Worm (Caenorhabditis elegans): ENCODE results near the gene K05F1.13.

Gene K05F1.13

DNA sequence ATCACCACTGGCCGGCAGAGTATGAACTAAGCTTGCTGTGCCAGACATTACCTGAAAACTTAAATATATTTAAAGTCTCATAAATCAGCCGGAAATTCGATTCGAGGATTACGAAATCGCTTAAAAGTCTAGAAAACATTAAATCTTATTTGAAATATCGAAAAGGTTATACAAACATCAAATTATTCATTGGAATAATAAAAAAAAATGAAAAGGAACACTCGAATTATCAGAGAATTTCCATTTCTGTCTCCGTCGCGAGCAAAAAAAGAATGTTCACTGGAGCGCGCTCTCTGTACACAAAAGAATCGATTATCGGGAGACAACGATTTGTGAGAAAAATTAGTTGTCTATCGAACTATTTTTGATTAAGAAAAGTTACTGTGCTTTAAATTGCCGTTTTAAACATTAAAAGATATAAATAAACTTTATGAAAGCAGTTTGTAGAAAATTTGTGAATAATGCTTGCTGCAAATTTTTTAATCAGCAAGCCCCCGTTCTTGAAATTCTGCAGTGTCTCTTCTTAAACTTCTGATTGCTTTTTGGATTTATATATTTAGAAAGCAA is 47.3 kb downstream of the K05F1.13 start, which contains the start of gene fzo-1 (continued):
- peak; percentile 59 for TF ChIP-seq rnt-1 (tag; optimal IDR thresholded peaks at IDR 0.05)
- TF ChIP-seq ttx-3 (tag; optimal IDR thresholded peaks at IDR 0.05): no peak
- peak; percentile 68 for TF ChIP-seq ztf-16 (tag; optimal IDR thresholded peaks at IDR 0.05)
- TF ChIP-seq pag-3 (tag; optimal IDR thresholded peaks at IDR 0.05; ENCODE audit: borderline replicate concordance): peak; percentile 75
- peak; percentile 95 for TF ChIP-seq tbx-2 (tag; optimal IDR thresholded peaks at IDR 0.05)
- TF ChIP-seq npax-4 (tag; optimal IDR thresholded peaks at IDR 0.05): peak; percentile 16
- TF ChIP-seq hlh-6 (tag; optimal IDR thresholded peaks at IDR 0.05): no peak
- peak; percentile 15 for TF ChIP-seq unc-86 (tag; optimal IDR thresholded peaks at IDR 0.05)
- no peak for TF ChIP-seq ceh-45 (GFP tag; IDR thresholded peaks at IDR 0.05)
- TF ChIP-seq eyg-1 (tag; optimal IDR thresholded peaks at IDR 0.05): peak; percentile 67
- peak; percentile 68 for TF ChIP-seq sdc-2 (tag; optimal IDR thresholded peaks at IDR 0.05)
- peak; percentile 88 for TF ChIP-seq ceh-14 (tag; optimal IDR thresholded peaks at IDR 0.05)
- TF ChIP-seq K09A11.1 (tag; optimal IDR thresholded peaks at IDR 0.05; ENCODE audit: insufficient read depth): no peak
- peak; percentile 97 for TF ChIP-seq ceh-2 (tag; optimal IDR thresholded peaks at IDR 0.05)
- TF ChIP-seq ceh-34 (tag; optimal IDR thresholded peaks at IDR 0.05): peak; percentile 75
- TF ChIP-seq hlh-8 (tag; optimal IDR thresholded peaks at IDR 0.05): peak; percentile 92
- peak; percentile 80 for TF ChIP-seq F13H6.1 (tag; optimal IDR thresholded peaks at IDR 0.05)
- no peak for TF ChIP-seq fkh-10 (GFP tag; optimal IDR thresholded peaks at IDR 0.05)

ce11 chrII:5838453-5838852 is 49.5 kb downstream of the K05F1.13 start, which contains the start of gene ZK1248.15:
Gene ZK1248.15, minus strand, starts transcription at chrII:5838553.
- TF ChIP-seq ceh-19 (GFP tag; optimal IDR thresholded peaks at IDR 0.05) (no peak), mec-3 (tag; optimal IDR thresholded peaks at IDR 0.05; ENCODE audit: borderline replicate concordance) (no peak), odd-2 (tag; optimal IDR thresholded peaks at IDR 0.05) (no peak), unc-86 (tag; optimal IDR thresholded peaks at IDR 0.05) (no peak), ztf-16 (tag; optimal IDR thresholded peaks at IDR 0.05) (no peak), C38D4.7 (GFP tag; optimal IDR thresholded peaks at IDR 0.05) (no peak), ceh-6 (GFP tag; optimal IDR thresholded peaks at IDR 0.05) (no peak), hlh-13 (GFP tag; optimal IDR thresholded peaks at IDR 0.05) (no peak), ttx-3 (tag; optimal IDR thresholded peaks at IDR 0.05) (no peak), pha-4 (tag; optimal IDR thresholded peaks at IDR 0.05) (no peak), npax-4 (tag; optimal IDR thresholded peaks at IDR 0.05) (no peak), sox-4 (tag; optimal IDR thresholded peaks at IDR 0.05) (no peak), madf-2 (tag; optimal IDR thresholded peaks at IDR 0.05) (no peak), nfya-1 (tag; optimal IDR thresholded peaks at IDR 0.05) (no peak), fkh-6 (tag; optimal IDR thresholded peaks at IDR 0.05) (no peak), unc-55 (GFP tag; optimal IDR thresholded peaks at IDR 0.05) (no peak), unc-42 (tag; optimal IDR thresholded peaks at IDR 0.05) (no peak), tbx-7 (tag; optimal IDR thresholded peaks at IDR 0.05) (no peak), K02D7.2 (tag; optimal IDR thresholded peaks at IDR 0.05) (no peak)

DNA sequence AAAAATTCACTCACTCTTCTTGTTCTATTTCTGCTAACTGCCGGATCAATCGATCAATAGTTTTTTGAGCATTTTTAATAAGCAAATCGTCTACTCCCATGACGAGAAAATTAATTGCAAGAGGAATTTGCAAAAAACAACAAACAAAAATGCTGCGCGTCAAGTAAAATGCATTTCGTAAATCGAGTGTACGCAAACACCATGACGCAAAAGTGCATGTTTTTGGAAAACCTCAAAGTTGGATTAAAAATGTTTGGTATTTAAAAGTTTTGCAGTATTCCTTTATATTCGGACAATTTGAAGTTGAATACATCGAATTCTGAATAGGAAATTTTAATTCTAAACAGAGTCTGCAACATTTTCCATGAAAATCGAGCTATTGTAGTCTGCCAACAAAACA is 50.3 kb downstream of the K05F1.13 start, which contains the start of gene ZK1248.19:
ZK1248.19 (minus strand) TSS at position 188 of the 400 bp plus-strand sequence.
- TF ChIP-seq nfya-1 (tag; optimal IDR thresholded peaks at IDR 0.05) (peak; percentile 28), dve-1 (tag; optimal IDR thresholded peaks at IDR 0.05) (no peak)

Measured in whole organism, late embryonic.